Fruit fly (Drosophila melanogaster) whole organism, embryonic: ENCODE results near the gene CG34117.

Experiments
- CG10147 ChIP-seq: fragments of 200-800 bp; sonication (Bioruptor generic); optimal IDR thresholded peaks from 2 replicates; lab custom pipeline; 2019; ENCODE audit warnings: missing biosample characterization, mild to moderate bottlenecking, missing genetic modification characterization, moderate library complexity
- CG10274 ChIP-seq: fragments of 200-800 bp; sonication (Bioruptor generic); optimal IDR thresholded peaks from 3 replicates; lab custom pipeline; 2017; ENCODE audit warnings: missing biosample characterization, mild to moderate bottlenecking, missing genetic modification characterization
- CG11398 ChIP-seq: fragments of 200-800 bp; sonication (Bioruptor generic); optimal IDR thresholded peaks from 2 replicates; lab custom pipeline; 2016; ENCODE audit warnings: missing biosample characterization, missing genetic modification characterization
- CG12104 ChIP-seq: fragments of 200-800 bp; sonication (Bioruptor generic); optimal IDR thresholded peaks from 3 replicates; lab custom pipeline; 2016; ENCODE audit warnings: missing biosample characterization, missing genetic modification characterization
- CG1233 ChIP-seq: fragments of 200-800 bp; sonication (Bioruptor generic); optimal IDR thresholded peaks from 4 replicates; lab custom pipeline; 2018; ENCODE audit warnings: missing biosample characterization, mild to moderate bottlenecking, missing genetic modification characterization
- CG14860 ChIP-seq: fragments of 200-800 bp; sonication (Bioruptor generic); IDR thresholded peaks from 3 replicates; pipeline ENCODE4 v1.3.6; 2022; ENCODE audit warnings: missing biosample characterization, missing genetic modification characterization; ENCODE audit not compliant: partially characterized antibody
- CG16815 ChIP-seq: fragments of 200-800 bp; sonication (Bioruptor generic); optimal IDR thresholded peaks from 3 replicates; lab custom pipeline; 2017; ENCODE audit warnings: missing biosample characterization, mild to moderate bottlenecking, missing genetic modification characterization
- CG18764 ChIP-seq: fragments of 200-800 bp; sonication (Bioruptor generic); optimal IDR thresholded peaks from 3 replicates; lab custom pipeline; 2016; ENCODE audit warnings: missing biosample characterization, missing genetic modification characterization
- CG2116 ChIP-seq: fragments of 200-800 bp; sonication (Bioruptor generic); optimal IDR thresholded peaks from 3 replicates; lab custom pipeline; 2018; ENCODE audit warnings: missing biosample characterization, mild to moderate bottlenecking, missing genetic modification characterization
- CG2678 ChIP-seq: fragments of 200-800 bp; sonication (Bioruptor generic); optimal IDR thresholded peaks from 3 replicates; lab custom pipeline; 2019; ENCODE audit warnings: missing biosample characterization, mild to moderate bottlenecking, missing genetic modification characterization, moderate library complexity
- CG31365 ChIP-seq: fragments of 200-800 bp; sonication (Bioruptor generic); optimal IDR thresholded peaks from 2 replicates; lab custom pipeline; 2018; ENCODE audit warnings: missing biosample characterization, mild to moderate bottlenecking, missing genetic modification characterization
- CG31441 ChIP-seq: fragments of 200-800 bp; sonication (Bioruptor generic); IDR thresholded peaks from 2 replicates; pipeline ENCODE4 v1.3.6; 2022; ENCODE audit warnings: missing biosample characterization, missing genetic modification characterization
- CG3726 ChIP-seq: fragments of 200-800 bp; sonication (Bioruptor generic); IDR thresholded peaks from 3 replicates; pipeline ENCODE4, ENCODE4 v1.3.6; 2022; ENCODE audit warnings: missing biosample characterization, missing genetic modification characterization
- CG7357 ChIP-seq: fragments of 200-800 bp; sonication (Bioruptor generic); IDR thresholded peaks from 3 replicates; pipeline ENCODE4 v1.3.6; 2022; ENCODE audit warnings: missing biosample characterization, missing genetic modification characterization
- CG8281 ChIP-seq: fragments of 200-800 bp; sonication (Bioruptor generic); optimal IDR thresholded peaks from 2 replicates; lab custom pipeline; 2018; ENCODE audit warnings: missing biosample characterization, mild to moderate bottlenecking, missing genetic modification characterization, moderate library complexity
- CG8388 ChIP-seq: fragments of 200-800 bp; sonication (Bioruptor generic); optimal IDR thresholded peaks from 2 replicates; lab custom pipeline; 2019; ENCODE audit warnings: missing biosample characterization, mild to moderate bottlenecking, missing genetic modification characterization, moderate library complexity
- CG9609 ChIP-seq: fragments of 200-800 bp; sonication (Bioruptor generic); optimal IDR thresholded peaks from 3 replicates; lab custom pipeline; 2016; ENCODE audit warnings: missing biosample characterization, missing genetic modification characterization
- CG9817 ChIP-seq: fragments of 200-800 bp; sonication (Bioruptor generic); optimal IDR thresholded peaks from 2 replicates; lab custom pipeline; 2018; ENCODE audit warnings: missing biosample characterization, mild to moderate bottlenecking, missing genetic modification characterization, moderate library complexity
- Chrac-16 ChIP-seq: fragments of 200-800 bp; sonication (Bioruptor generic); optimal IDR thresholded peaks from 3 replicates; lab custom pipeline; 2016; ENCODE audit warnings: missing biosample characterization, missing genetic modification characterization
- Dip2 ChIP-seq: fragments of 200-800 bp; sonication (Bioruptor generic); IDR thresholded peaks from 2 replicates; pipeline ENCODE4 v1.3.6; 2022; ENCODE audit warnings: missing biosample characterization, missing genetic modification characterization
- H15 ChIP-seq: fragments of 200-800 bp; sonication (Bioruptor generic); IDR thresholded peaks from 3 replicates; pipeline ENCODE4 v1.3.6; 2022; ENCODE audit warnings: missing biosample characterization, missing genetic modification characterization
- HLH3B ChIP-seq: fragments of 200-800 bp; sonication (Bioruptor generic); IDR thresholded peaks from 2 replicates; pipeline ENCODE4 v1.3.6; 2022; ENCODE audit warnings: missing biosample characterization, missing genetic modification characterization
- Hmr ChIP-seq: fragments of 200-800 bp; sonication (Bioruptor generic); optimal IDR thresholded peaks from 3 replicates; lab custom pipeline; 2017; ENCODE audit warnings: mild to moderate bottlenecking, missing biosample characterization, missing genetic modification reagents, missing genetic modification characterization
- Hmx ChIP-seq: fragments of 200-800 bp; sonication (Bioruptor generic); optimal IDR thresholded peaks from 2 replicates; lab custom pipeline; 2016; ENCODE audit warnings: missing biosample characterization, missing genetic modification characterization
- Lim3 ChIP-seq: fragments of 200-800 bp; sonication (Bioruptor generic); IDR thresholded peaks from 2 replicates; pipeline ENCODE4 v1.3.6; 2022; ENCODE audit warnings: missing biosample characterization, missing genetic modification characterization
- NFAT ChIP-seq: fragments of 200-800 bp; sonication (Bioruptor generic); IDR thresholded peaks from 2 replicates; pipeline ENCODE4 v1.3.6; 2022; ENCODE audit warnings: missing biosample characterization, missing genetic modification characterization
- Nf-YC ChIP-seq: fragments of 200-800 bp; optimal IDR thresholded peaks from 3 replicates; lab custom pipeline; 2019; ENCODE audit warnings: missing biosample characterization, mild to moderate bottlenecking, missing genetic modification characterization, moderate library complexity
- Poxn ChIP-seq: fragments of 200-800 bp; sonication (Bioruptor generic); IDR thresholded peaks from 2 replicates; pipeline ENCODE4 v1.3.6; 2022; ENCODE audit warnings: missing biosample characterization, missing genetic modification characterization
- abd-A ChIP-seq: fragments of 200-800 bp; sonication (Bioruptor generic); optimal IDR thresholded peaks from 3 replicates; lab custom pipeline; 2019; ENCODE audit warnings: missing biosample characterization, mild to moderate bottlenecking, missing genetic modification characterization, moderate library complexity
- az2 ChIP-seq: fragments of 200-800 bp; sonication (Bioruptor generic); optimal IDR thresholded peaks from 3 replicates; lab custom pipeline; 2016; ENCODE audit warnings: missing biosample characterization, missing genetic modification characterization
- btn ChIP-seq: fragments of 200-800 bp; sonication (Bioruptor generic); optimal IDR thresholded peaks from 2 replicates; lab custom pipeline; 2016; ENCODE audit warnings: missing biosample characterization, missing genetic modification characterization
- cato ChIP-seq: fragments of 200-800 bp; sonication (Bioruptor generic); optimal IDR thresholded peaks from 2 replicates; lab custom pipeline; 2016; ENCODE audit warnings: missing biosample characterization, missing genetic modification characterization, borderline replicate concordance
- dan ChIP-seq: fragments of 200-800 bp; sonication (Bioruptor generic); IDR thresholded peaks from 2 replicates; pipeline ENCODE4 v1.3.6; 2022; ENCODE audit warnings: missing biosample characterization, missing genetic modification characterization
- dimm ChIP-seq: fragments of 200-800 bp; sonication (Bioruptor generic); IDR thresholded peaks from 2 replicates; pipeline ENCODE4 v1.3.6; 2022; ENCODE audit warnings: missing biosample characterization, missing genetic modification characterization
- dysf ChIP-seq: fragments of 200-800 bp; sonication (Bioruptor generic); IDR thresholded peaks from 3 replicates; pipeline ENCODE4 v1.3.6; 2022; ENCODE audit warnings: missing biosample characterization, missing genetic modification characterization
- gcm2 ChIP-seq: fragments of 200-800 bp; sonication (Bioruptor generic); optimal IDR thresholded peaks from 2 replicates; lab custom pipeline; 2016; ENCODE audit warnings: missing biosample characterization, missing genetic modification characterization
- gfzf ChIP-seq: fragments of 200-800 bp; sonication (Bioruptor generic); optimal IDR thresholded peaks from 2 replicates; lab custom pipeline; 2016; ENCODE audit warnings: missing biosample characterization, mild to moderate bottlenecking, missing genetic modification characterization, moderate library complexity
- gro ChIP-seq: fragments of 200-800 bp; sonication (Bioruptor generic); optimal IDR thresholded peaks from 2 replicates; lab custom pipeline; 2016; ENCODE audit warnings: missing biosample characterization, missing genetic modification characterization
- ham ChIP-seq: fragments of 200-800 bp; sonication (Bioruptor generic); IDR thresholded peaks from 2 replicates; pipeline ENCODE4 v1.3.6; 2022; ENCODE audit warnings: missing biosample characterization, missing genetic modification characterization
- jing ChIP-seq: fragments of 200-800 bp; sonication (Bioruptor generic); optimal IDR thresholded peaks from 2 replicates; lab custom pipeline; 2018; ENCODE audit warnings: missing biosample characterization, mild to moderate bottlenecking, missing genetic modification characterization
- knrl ChIP-seq: fragments of 200-800 bp; sonication (Bioruptor generic); IDR thresholded peaks from 3 replicates; pipeline ENCODE4 v1.3.6; 2022; ENCODE audit warnings: missing biosample characterization, missing genetic modification characterization; ENCODE audit not compliant: partially characterized antibody
- oc ChIP-seq: fragments of 200-800 bp; sonication (Bioruptor generic); optimal IDR thresholded peaks from 2 replicates; lab custom pipeline; 2018; ENCODE audit warnings: missing biosample characterization, mild to moderate bottlenecking, missing genetic modification characterization, moderate library complexity
- phol ChIP-seq: fragments of 200-800 bp; sonication (Bioruptor generic); optimal IDR thresholded peaks from 3 replicates; lab custom pipeline; 2018; ENCODE audit warnings: missing biosample characterization, mild to moderate bottlenecking, missing genetic modification characterization, moderate library complexity
- psq ChIP-seq: fragments of 200-800 bp; sonication (Bioruptor generic); optimal IDR thresholded peaks from 2 replicates; lab custom pipeline; 2017; ENCODE audit warnings: missing biosample characterization, missing genetic modification characterization
- pum ChIP-seq: fragments of 200-800 bp; sonication (Bioruptor generic); optimal IDR thresholded peaks from 2 replicates; lab custom pipeline; 2016; ENCODE audit warnings: missing biosample characterization, missing genetic modification characterization
- slp2 ChIP-seq: fragments of 200-800 bp; sonication (Bioruptor generic); optimal IDR thresholded peaks from 2 replicates; lab custom pipeline; 2016; ENCODE audit warnings: missing biosample characterization, missing genetic modification characterization
- so ChIP-seq: fragments of 200-800 bp; sonication (Bioruptor generic); IDR thresholded peaks from 3 replicates; pipeline ENCODE4 v1.3.6; 2022; ENCODE audit warnings: missing biosample characterization, missing genetic modification characterization
- ssp ChIP-seq: fragments of 200-800 bp; sonication (Bioruptor generic); IDR thresholded peaks from 2 replicates; pipeline ENCODE4 v1.3.6; 2022; ENCODE audit warnings: missing biosample characterization, missing genetic modification characterization
- tio ChIP-seq: fragments of 200-800 bp; sonication (Bioruptor generic); optimal IDR thresholded peaks from 2 replicates; lab custom pipeline; 2017; ENCODE audit warnings: missing biosample characterization, missing genetic modification characterization, inconsistent platforms
- vfl ChIP-seq: fragments of 200-800 bp; sonication (Bioruptor generic); optimal IDR thresholded peaks from 2 replicates; lab custom pipeline; 2016; ENCODE audit warnings: missing biosample characterization, missing genetic modification characterization

Gene CG34117

dm6 chr3R:9430344-9431253, 30.7 kb upstream of the CG34117 start:
- peak; percentile 70 for TF ChIP-seq dysf (GFP tag; lab: Robert Waterston, UW)
- no peak for TF ChIP-seq Lim3 (GFP tag; lab: Robert Waterston, UW)
- TF ChIP-seq CG14860 (GFP tag; lab: Robert Waterston, UW), result no peak
- no peak for TF ChIP-seq HLH3B (GFP tag; lab: Robert Waterston, UW)
- TF ChIP-seq CG1233 (GFP tag; lab: Kevin White, UChicago), result peak; percentile 5
- TF ChIP-seq CG31365 (tag; lab: Kevin White, UChicago), result no peak
- no peak for TF ChIP-seq cato (GFP tag; lab: Kevin White, UChicago)
- no peak for TF ChIP-seq NFAT (GFP tag; lab: Robert Waterston, UW)
- no peak for TF ChIP-seq CG12104 (GFP tag; lab: Kevin White, UChicago)
- peak; percentile 65 for TF ChIP-seq CG2678 (tag; lab: Kevin White, UChicago)
- no peak for TF ChIP-seq gcm2 (GFP tag; lab: Kevin White, UChicago)
- TF ChIP-seq CG2116 (GFP tag; lab: Kevin White, UChicago), result no peak
- TF ChIP-seq knrl, result no peak
- TF ChIP-seq vfl (GFP tag; lab: Kevin White, UChicago), result no peak
- peak; percentile 86 for TF ChIP-seq abd-A
- no peak for TF ChIP-seq CG18764 (GFP tag; lab: Kevin White, UChicago)
- TF ChIP-seq phol (tag; lab: Kevin White, UChicago), result peak; percentile 17
- TF ChIP-seq slp2 (GFP tag; lab: Kevin White, UChicago), result no peak
- peak; percentile 63 for TF ChIP-seq Hmr (GFP tag; lab: Kevin White, UChicago)
- no peak for TF ChIP-seq ssp
- TF ChIP-seq dan (GFP tag; lab: Robert Waterston, UW), result no peak
- 0 out of 3 replicates have a peak, but pooled peaks have one; percentile 6 for TF ChIP-seq H15
- TF ChIP-seq Dip2 (GFP tag; lab: Robert Waterston, UW), result no peak
- TF ChIP-seq pum (GFP tag; lab: Kevin White, UChicago), result no peak
- TF ChIP-seq dimm (GFP tag; lab: Robert Waterston, UW), result no peak
- TF ChIP-seq gfzf (GFP tag; lab: Kevin White, UChicago), result no peak
- no peak for TF ChIP-seq CG8388
- no peak for TF ChIP-seq tio (GFP tag; lab: Kevin White, UChicago)
- TF ChIP-seq CG9609 (GFP tag; lab: Kevin White, UChicago), result no peak
- no peak for TF ChIP-seq Chrac-16 (GFP tag; lab: Kevin White, UChicago)
- peak; percentile 26 for TF ChIP-seq CG9817 (tag; lab: Kevin White, UChicago)
- no peak for TF ChIP-seq gro
- no peak for TF ChIP-seq CG7357
- no peak for TF ChIP-seq CG31441
- no peak for TF ChIP-seq ham
- TF ChIP-seq az2 (GFP tag; lab: Kevin White, UChicago), result no peak
- no peak for TF ChIP-seq CG3726 (GFP tag; lab: Robert Waterston, UW)
- TF ChIP-seq CG10147 (GFP tag; lab: Kevin White, UChicago), result no peak
- no peak for TF ChIP-seq so (GFP tag; lab: Robert Waterston, UW)
- no peak for TF ChIP-seq CG8281 (tag; lab: Kevin White, UChicago)
- no peak for TF ChIP-seq jing (GFP tag; lab: Kevin White, UChicago)
- no peak for TF ChIP-seq CG16815 (GFP tag; lab: Kevin White, UChicago)
- TF ChIP-seq psq (GFP tag; lab: Kevin White, UChicago), result no peak
- TF ChIP-seq CG10274 (GFP tag; lab: Kevin White, UChicago), result peak; percentile 4
- TF ChIP-seq CG11398 (GFP tag; lab: Kevin White, UChicago), result no peak
- peak; percentile 41 for TF ChIP-seq Nf-YC (tag; lab: Kevin White, UChicago)
- TF ChIP-seq Poxn (GFP tag; lab: Robert Waterston, UW), result no peak
- TF ChIP-seq Hmx, result no peak
- no peak for TF ChIP-seq oc (tag; lab: Kevin White, UChicago)
- no peak for TF ChIP-seq btn
